Worm (Caenorhabditis elegans) whole organism, L1 larva: Measurements from ENCODE around the gene plr-1.
A peak's percentile ranks its signal among the peaks of the same experiment; 100 is the strongest.

Source experiments
- C04F5.9 ChIP-seq: sonication (generic microtip); optimal IDR thresholded peaks from 2 replicates; lab custom pipeline; 2016; ENCODE audit warnings: missing genetic modification characterization, missing compliant biosample characterization
- C16A3.4 ChIP-seq: fragments of 150-350 bp; optimal IDR thresholded peaks from 2 replicates; lab custom pipeline; 2014; ENCODE audit warnings: missing biosample characterization, missing genetic modification characterization
- F16B12.6 ChIP-seq: fragments of 150-350 bp; optimal IDR thresholded peaks from 2 replicates; lab custom pipeline; 2014; ENCODE audit warnings: missing biosample characterization, missing genetic modification characterization
- Y116A8C.19 ChIP-seq: sonication (generic microtip); optimal IDR thresholded peaks from 2 replicates; lab custom pipeline; 2016; ENCODE audit warnings: missing compliant biosample characterization, missing genetic modification characterization, borderline replicate concordance
- aha-1 ChIP-seq: fragments of 150-350 bp; optimal IDR thresholded peaks from 2 replicates; lab custom pipeline; 2014; ENCODE audit warnings: missing biosample characterization, missing genetic modification characterization
- ama-1 ChIP-seq: fragments of 150-350 bp; optimal IDR thresholded peaks from 2 replicates; lab custom pipeline; 2014
- blmp-1 ChIP-seq: fragments of 150-350 bp; optimal IDR thresholded peaks from 2 replicates; lab custom pipeline; 2014; ENCODE audit warnings: missing biosample characterization, missing genetic modification characterization
- ceh-8 ChIP-seq: fragments of 200-800 bp; sonication (Bioruptor generic); optimal IDR thresholded peaks from 2 replicates; lab custom pipeline; 2018; ENCODE audit warnings: mild to moderate bottlenecking, missing genetic modification characterization, moderate library complexity, missing compliant biosample characterization
- ceh-90 ChIP-seq: sonication (generic microtip); optimal IDR thresholded peaks from 2 replicates; lab custom pipeline; 2016; ENCODE audit warnings: missing genetic modification characterization, missing compliant biosample characterization
- efl-1 ChIP-seq, 4 experiments: fragments of 150-350 bp; optimal IDR thresholded peaks in 3 of 4; peaks in 1 of 4; 1 replicate in 1 of 4; 2 replicates in 3 of 4; lab custom pipeline; 2014; ENCODE audit warnings: missing biosample characterization in 2 of 4, missing genetic modification characterization in 2 of 4, missing genetic modification reagents in 2 of 4
- egl-13 ChIP-seq: sonication (generic microtip); optimal IDR thresholded peaks from 2 replicates; lab custom pipeline; 2016; ENCODE audit warnings: missing genotype, missing genetic modification reagents, missing genetic modification characterization, missing compliant biosample characterization
- elt-2 ChIP-seq: sonication (generic microtip); optimal IDR thresholded peaks from 2 replicates; lab custom pipeline; 2016; ENCODE audit warnings: missing genetic modification characterization, mild to moderate bottlenecking, inconsistent platforms, missing compliant biosample characterization, missing genetic modification reagents
- fkh-4 ChIP-seq: sonication (generic microtip); optimal IDR thresholded peaks from 2 replicates; lab custom pipeline; 2016; ENCODE audit warnings: missing compliant biosample characterization, missing genetic modification characterization, borderline replicate concordance
- fos-1 ChIP-seq: fragments of 150-350 bp; optimal IDR thresholded peaks from 2 replicates; lab custom pipeline; 2014; ENCODE audit warnings: missing biosample characterization, missing genetic modification characterization
- grh-1 ChIP-seq: fragments of 200-800 bp; sonication (Bioruptor generic); IDR thresholded peaks from 2 replicates; pipeline ENCODE4 v1.3.6; 2022; ENCODE audit warnings: missing genetic modification reagents, missing genetic modification characterization, missing compliant biosample characterization
- hlh-17 ChIP-seq: fragments of 200-800 bp; sonication (Bioruptor generic); optimal IDR thresholded peaks from 2 replicates; lab custom pipeline; 2018; ENCODE audit warnings: missing genetic modification characterization, mild to moderate bottlenecking, missing compliant biosample characterization, moderate library complexity, borderline replicate concordance
- isw-1 ChIP-seq: fragments of 200-800 bp; sonication (Bioruptor generic); IDR thresholded peaks from 2 replicates; pipeline ENCODE4 v1.3.6; 2022; ENCODE audit warnings: missing genetic modification characterization, missing compliant biosample characterization
- jun-1 ChIP-seq: fragments of 150-350 bp; optimal IDR thresholded peaks from 2 replicates; lab custom pipeline; 2014; ENCODE audit warnings: missing biosample characterization, missing genetic modification reagents, missing genetic modification characterization
- lin-13 ChIP-seq: fragments of 150-350 bp; optimal IDR thresholded peaks from 2 replicates; lab custom pipeline; 2014; ENCODE audit warnings: missing biosample characterization, missing genetic modification reagents, missing genetic modification characterization
- lin-14 ChIP-seq: fragments of 200-800 bp; sonication (Bioruptor generic); optimal IDR thresholded peaks from 2 replicates; lab custom pipeline; 2018; ENCODE audit warnings: mild to moderate bottlenecking, missing genetic modification characterization, moderate library complexity, missing compliant biosample characterization
- lin-15B ChIP-seq: fragments of 150-350 bp; sonication (generic microtip); optimal IDR thresholded peaks from 3 replicates; lab custom pipeline; 2014; ENCODE audit warnings: missing biosample characterization, missing genetic modification characterization
- lin-35 ChIP-seq, 2 experiments: fragments of 150-350 bp; optimal IDR thresholded peaks; 2 replicates each; lab custom pipeline; 2014; ENCODE audit warnings: missing biosample characterization in 2 of 2, missing genetic modification characterization in 2 of 2, missing genetic modification reagents in 2 of 2
- lin-39 ChIP-seq: fragments of 150-350 bp; optimal IDR thresholded peaks from 2 replicates; lab custom pipeline; 2014; ENCODE audit warnings: missing biosample characterization, missing genetic modification reagents, missing genetic modification characterization
- mab-9 ChIP-seq: fragments of 200-800 bp; sonication (Bioruptor generic); IDR thresholded peaks from 2 replicates; pipeline ENCODE4 v1.3.6; 2022; ENCODE audit warnings: missing genetic modification reagents, missing genetic modification characterization, missing compliant biosample characterization
- mep-1 ChIP-seq: fragments of 150-350 bp; optimal IDR thresholded peaks from 2 replicates; lab custom pipeline; 2014; ENCODE audit warnings: missing biosample characterization, missing genetic modification characterization
- nhr-12 ChIP-seq: sonication (generic microtip); optimal IDR thresholded peaks from 2 replicates; lab custom pipeline; 2017; ENCODE audit warnings: missing biosample characterization, missing genetic modification characterization
- nhr-28 ChIP-seq: fragments of 150-350 bp; optimal IDR thresholded peaks from 2 replicates; lab custom pipeline; 2014; ENCODE audit warnings: missing biosample characterization, missing genetic modification characterization
- nhr-47 ChIP-seq: sonication (generic microtip); optimal IDR thresholded peaks from 2 replicates; lab custom pipeline; 2016; ENCODE audit warnings: mild to moderate bottlenecking, missing genetic modification characterization, moderate library complexity, missing compliant biosample characterization
- nhr-77 ChIP-seq: fragments of 150-350 bp; optimal IDR thresholded peaks from 2 replicates; lab custom pipeline; 2014; ENCODE audit warnings: missing biosample characterization, missing genetic modification characterization
- nhr-84 ChIP-seq: sonication (generic microtip); optimal IDR thresholded peaks from 2 replicates; lab custom pipeline; 2017; ENCODE audit warnings: missing biosample characterization, missing genetic modification characterization
- nhr-85 ChIP-seq: sonication (generic microtip); peaks from one replicate; lab custom pipeline; 2016; ENCODE audit warnings: missing genetic modification characterization, inconsistent platforms, missing compliant biosample characterization
- nhr-90 ChIP-seq: sonication (generic microtip); optimal IDR thresholded peaks from 2 replicates; lab custom pipeline; 2016; ENCODE audit warnings: mild to moderate bottlenecking, missing genetic modification characterization, missing compliant biosample characterization; ENCODE audit not compliant: poor library complexity
- pag-3 ChIP-seq: sonication (generic microtip); optimal IDR thresholded peaks from 2 replicates; lab custom pipeline; 2017; ENCODE audit warnings: missing genetic modification characterization, mild to moderate bottlenecking, missing compliant biosample characterization, antibody characterized with exemption, borderline replicate concordance; ENCODE audit not compliant: insufficient read depth
- pqm-1 ChIP-seq: sonication (generic microtip); optimal IDR thresholded peaks from 3 replicates; lab custom pipeline; 2017; ENCODE audit warnings: missing biosample characterization, missing genetic modification characterization
- rnt-1 ChIP-seq: sonication (generic microtip); optimal IDR thresholded peaks from 2 replicates; lab custom pipeline; 2016; ENCODE audit warnings: mild to moderate bottlenecking, missing genetic modification characterization, moderate library complexity, missing compliant biosample characterization
- snpc-4 ChIP-seq: fragments of 150-350 bp; optimal IDR thresholded peaks from 2 replicates; lab custom pipeline; 2014; ENCODE audit warnings: missing biosample characterization, missing genetic modification characterization
- sox-4 ChIP-seq: sonication (generic microtip); optimal IDR thresholded peaks from 2 replicates; lab custom pipeline; 2016; ENCODE audit warnings: missing genetic modification characterization, missing compliant biosample characterization
- sptf-1 ChIP-seq: fragments of 150-350 bp; optimal IDR thresholded peaks from 2 replicates; lab custom pipeline; 2014; ENCODE audit warnings: missing biosample characterization, missing genetic modification characterization
- unc-86 ChIP-seq: sonication (generic microtip); optimal IDR thresholded peaks from 2 replicates; lab custom pipeline; 2016; ENCODE audit warnings: missing genetic modification characterization, missing compliant biosample characterization
- unc-98 ChIP-seq: fragments of 200-800 bp; sonication (Bioruptor generic); IDR thresholded peaks from 2 replicates; pipeline ENCODE4 v1.3.6; 2022; ENCODE audit warnings: missing genetic modification characterization, missing compliant biosample characterization
- zag-1 ChIP-seq: fragments of 150-350 bp; optimal IDR thresholded peaks from 2 replicates; lab custom pipeline; 2014; ENCODE audit warnings: missing biosample characterization, missing genetic modification characterization
- ztf-11 ChIP-seq, 2 experiments: sonication (generic microtip); optimal IDR thresholded peaks; 2 replicates each; lab custom pipeline; 2016 to 2017; ENCODE audit warnings: missing genetic modification characterization in 2 of 2, missing biosample characterization in 1 of 2, missing compliant biosample characterization in 1 of 2

plr-1 gene

DNA sequence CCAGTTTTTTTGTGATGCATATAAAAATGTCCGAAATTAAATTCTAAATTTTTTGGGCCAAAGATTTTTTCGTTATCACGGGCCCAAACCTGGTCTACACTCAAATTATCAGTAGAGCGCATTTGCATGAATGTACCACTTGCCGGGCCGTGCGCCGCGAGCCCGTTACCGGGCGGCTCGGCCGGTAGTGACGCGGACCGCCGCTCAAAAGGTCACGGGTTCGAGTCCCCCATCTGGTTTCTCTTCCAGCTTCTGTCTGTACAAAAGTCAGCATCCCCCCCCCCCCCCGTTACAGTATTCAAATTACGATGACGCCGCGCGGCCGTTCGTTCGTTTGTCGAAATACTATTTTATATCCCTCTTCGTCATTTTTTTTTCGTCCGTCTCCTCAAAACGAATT is 20.6 kb downstream of the plr-1 start:
- no peak for TF ChIP-seq efl-1 (optimal IDR thresholded peaks at IDR 0.05; lab: Kevin White, UChicago)
- no peak for TF ChIP-seq efl-1 (GFP tag; optimal IDR thresholded peaks at IDR 0.05 in 1 of 2; lab: Kevin White, UChicago)
- TF ChIP-seq grh-1 (GFP tag; lab: Robert Waterston, UW), result no peak
- TF ChIP-seq sox-4, result no peak
- TF ChIP-seq C16A3.4 (tag; lab: Kevin White, UChicago), result no peak
- no peak for TF ChIP-seq nhr-28 (tag; lab: Kevin White, UChicago)
- no peak for TF ChIP-seq pag-3 (tag; lab: Kevin White, UChicago)
- TF ChIP-seq ztf-11 (tag; optimal IDR thresholded peaks at IDR 0.05; lab: Kevin White, UChicago), result no peak
- no peak for TF ChIP-seq nhr-77 (tag; lab: Kevin White, UChicago)
- TF ChIP-seq ama-1 (lab: Kevin White, UChicago), result no peak
- TF ChIP-seq fos-1 (tag; lab: Kevin White, UChicago), result no peak
- TF ChIP-seq mab-9 (GFP tag; lab: Robert Waterston, UW), result no peak
- TF ChIP-seq ceh-90 (tag; lab: Kevin White, UChicago), result no peak
- no peak for TF ChIP-seq rnt-1 (tag; lab: Kevin White, UChicago)
- no peak for TF ChIP-seq C04F5.9 (tag; lab: Kevin White, UChicago)
- no peak for TF ChIP-seq hlh-17 (GFP tag; lab: Kevin White, UChicago)
- TF ChIP-seq jun-1 (tag; lab: Kevin White, UChicago), result no peak
- no peak for TF ChIP-seq Y116A8C.19 (tag; lab: Kevin White, UChicago)
- no peak for TF ChIP-seq aha-1 (tag; lab: Kevin White, UChicago)
- TF ChIP-seq lin-13 (GFP tag; lab: Kevin White, UChicago), result no peak
- no peak for TF ChIP-seq lin-35 (GFP tag; optimal IDR thresholded peaks at IDR 0.05; lab: Kevin White, UChicago)

- no peak for TF ChIP-seq unc-98 (GFP tag; lab: Robert Waterston, UW)
- no peak for TF ChIP-seq ztf-11 (tag; optimal IDR thresholded peaks at IDR 0.05; lab: Kevin White, UChicago)
- no peak for TF ChIP-seq fkh-4 (tag; lab: Kevin White, UChicago)
- peak; percentile 57 for TF ChIP-seq nhr-85
- TF ChIP-seq efl-1 (optimal IDR thresholded peaks at IDR 0.05; lab: Kevin White, UChicago), result no peak
- peak in 1 of 2 experiments; percentile 87 for TF ChIP-seq efl-1 (GFP tag; optimal IDR thresholded peaks at IDR 0.05 in 1 of 2; lab: Kevin White, UChicago)
- TF ChIP-seq jun-1 (tag; lab: Kevin White, UChicago), result no peak
- TF ChIP-seq nhr-47 (tag; lab: Kevin White, UChicago), result no peak
- no peak for TF ChIP-seq elt-2 (tag; lab: Kevin White, UChicago)
- TF ChIP-seq zag-1 (tag; lab: Kevin White, UChicago), result no peak
- no peak for TF ChIP-seq lin-39
- TF ChIP-seq egl-13 (tag; lab: Kevin White, UChicago), result no peak
- TF ChIP-seq sptf-1 (tag; lab: Kevin White, UChicago), result no peak
- no peak for TF ChIP-seq pqm-1 (tag; lab: Kevin White, UChicago)
- TF ChIP-seq F16B12.6 (tag; lab: Kevin White, UChicago), result no peak
- peak; percentile 87 for TF ChIP-seq blmp-1 (tag; lab: Kevin White, UChicago)
- no peak for TF ChIP-seq nhr-90 (tag; lab: Kevin White, UChicago)
- no peak for TF ChIP-seq nhr-12 (tag; lab: Kevin White, UChicago)
- no peak for TF ChIP-seq Y116A8C.19 (tag; lab: Kevin White, UChicago)
- TF ChIP-seq unc-86 (tag; lab: Kevin White, UChicago), result no peak
- no peak for TF ChIP-seq grh-1 (GFP tag; lab: Robert Waterston, UW)
- no peak for TF ChIP-seq ceh-8 (GFP tag; lab: Kevin White, UChicago)
- no peak for TF ChIP-seq snpc-4 (tag; lab: Kevin White, UChicago)
- no peak for TF ChIP-seq ama-1 (lab: Kevin White, UChicago)
- no peak for TF ChIP-seq lin-15B
- peak; percentile 39 for TF ChIP-seq mep-1 (tag; lab: Kevin White, UChicago)
- TF ChIP-seq aha-1 (tag; lab: Kevin White, UChicago), result no peak
- TF ChIP-seq isw-1 (GFP tag; lab: Robert Waterston, UW), result no peak
- no peak for TF ChIP-seq nhr-84 (tag; lab: Kevin White, UChicago)
- no peak for TF ChIP-seq mab-9 (GFP tag; lab: Robert Waterston, UW)
- TF ChIP-seq lin-14, result peak; percentile 60
Observed at ce11 chrIII:11478468-11479363, 22.0 kb downstream of the plr-1 start.
